Fruit fly (Drosophila melanogaster) whole organism, wandering third instar larva: Measurements from ENCODE around the gene crb.
A peak's percentile ranks its signal among the peaks of the same experiment; 100 is the strongest.

Experiments used
- Abd-B ChIP-seq: fragments of >200 bp; optimal IDR thresholded peaks from 2 replicates; lab custom pipeline; 2017; ENCODE audit warnings: missing biosample characterization, missing genetic modification characterization
- CG32264 ChIP-seq: fragments of 200-800 bp; sonication (Bioruptor generic); optimal IDR thresholded peaks from 2 replicates; lab custom pipeline; 2016; ENCODE audit warnings: missing biosample characterization, missing genetic modification characterization
- CG9705 ChIP-seq: fragments of 200-800 bp; sonication (Bioruptor generic); optimal IDR thresholded peaks from 2 replicates; lab custom pipeline; 2018; ENCODE audit warnings: missing biosample characterization, mild to moderate bottlenecking, missing genetic modification characterization
- CrebA ChIP-seq: fragments of 200-800 bp; sonication (Bioruptor generic); optimal IDR thresholded peaks from 2 replicates; lab custom pipeline; 2016; ENCODE audit warnings: missing biosample characterization, mild to moderate bottlenecking, missing genetic modification characterization, borderline replicate concordance
- Dfd ChIP-seq: fragments of >200 bp; optimal IDR thresholded peaks from 2 replicates; lab custom pipeline; 2017; ENCODE audit warnings: missing biosample characterization, missing genetic modification characterization
- Dif ChIP-seq: fragments of 200-275, 200-300 bp; sonication (Bioruptor generic); optimal IDR thresholded peaks from 2 replicates; lab custom pipeline; 2018; ENCODE audit warnings: missing biosample characterization, missing genetic modification characterization; ENCODE audit not compliant: partially characterized antibody
- HLH106 ChIP-seq: fragments of 200-800 bp; optimal IDR thresholded peaks from 3 replicates; lab custom pipeline; 2019; ENCODE audit warnings: missing biosample characterization, mild to moderate bottlenecking, missing genetic modification characterization, moderate library complexity
- Hnf4 ChIP-seq: fragments of 200-800 bp; sonication (Bioruptor generic); optimal IDR thresholded peaks from 2 replicates; lab custom pipeline; 2016; ENCODE audit warnings: missing biosample characterization, mild to moderate bottlenecking, missing genetic modification characterization
- Hr83 ChIP-seq: fragments of 200-300 bp; sonication (Bioruptor generic); optimal IDR thresholded peaks from 2 replicates; lab custom pipeline; 2016; ENCODE audit warnings: missing biosample characterization, mild to moderate bottlenecking, missing genetic modification characterization, moderate library complexity; ENCODE audit not compliant: poor library complexity, severe bottlenecking
- Jra ChIP-seq: sonication (Bioruptor generic); optimal IDR thresholded peaks from 2 replicates; lab custom pipeline; 2016; ENCODE audit warnings: missing biosample characterization, missing genetic modification characterization
- Mio ChIP-seq: sonication (Bioruptor generic); optimal IDR thresholded peaks from 2 replicates; lab custom pipeline; 2016; ENCODE audit warnings: missing biosample characterization, missing genetic modification characterization
- Myc ChIP-seq: fragments of >200 bp; optimal IDR thresholded peaks from 2 replicates; lab custom pipeline; 2017
- OdsH ChIP-seq: fragments of 200-800 bp; sonication (Bioruptor generic); optimal IDR thresholded peaks from 2 replicates; lab custom pipeline; 2016; ENCODE audit warnings: missing biosample characterization, mild to moderate bottlenecking, missing genetic modification characterization
- Rel ChIP-seq, 2 experiments: fragments of 200-800 bp; sonication (Bioruptor generic) in 1 of 2; optimal IDR thresholded peaks; 2 replicates in 1 of 2; 3 replicates in 1 of 2; lab custom pipeline; 2016 to 2019; ENCODE audit warnings: mild to moderate bottlenecking in 2 of 2, missing biosample characterization in 2 of 2, missing genetic modification characterization in 2 of 2, moderate library complexity in 1 of 2
- Sp1 ChIP-seq: fragments of 200-800 bp; sonication (Bioruptor generic); optimal IDR thresholded peaks from 3 replicates; lab custom pipeline; 2019; ENCODE audit warnings: missing biosample characterization, mild to moderate bottlenecking, missing genetic modification characterization, moderate library complexity
- Vsx2 ChIP-seq: fragments of 200-300, 225-300 bp; sonication (Bioruptor generic); optimal IDR thresholded peaks from 2 replicates; lab custom pipeline; 2018; ENCODE audit warnings: missing biosample characterization, missing genetic modification characterization; ENCODE audit not compliant: partially characterized antibody
- br ChIP-seq: fragments of 200-800 bp; sonication (Bioruptor generic); optimal IDR thresholded peaks from 2 replicates; lab custom pipeline; 2016; ENCODE audit warnings: missing biosample characterization, missing genetic modification characterization
- dl ChIP-seq, 2 experiments: fragments of 175-275, 200-275 bp in 1 of 2; fragments of 200-275 bp in 1 of 2; sonication (Bioruptor generic); optimal IDR thresholded peaks; lab custom pipeline; 2018; ENCODE audit warnings: mild to moderate bottlenecking in 2 of 2, missing biosample characterization in 2 of 2, missing genetic modification characterization in 2 of 2, moderate library complexity in 2 of 2; ENCODE audit not compliant: partially characterized antibody in 2 of 2, insufficient read depth in 1 of 2
- dmrt93B ChIP-seq: fragments of 200-800 bp; sonication (Bioruptor generic); optimal IDR thresholded peaks from 2 replicates; lab custom pipeline; 2018; ENCODE audit warnings: missing biosample characterization, mild to moderate bottlenecking, missing genetic modification characterization
- dsf ChIP-seq: sonication (Bioruptor generic); optimal IDR thresholded peaks from 2 replicates; lab custom pipeline; 2016; ENCODE audit warnings: missing biosample characterization, missing genetic modification characterization, borderline replicate concordance
- ey ChIP-seq: fragments of 200-800 bp; sonication (Bioruptor generic); optimal IDR thresholded peaks from 2 replicates; lab custom pipeline; 2016; ENCODE audit warnings: missing biosample characterization, missing genetic modification characterization
- foxo ChIP-seq, 2 experiments: fragments of 200-800 bp; sonication (Bioruptor generic); optimal IDR thresholded peaks; 2 replicates in 1 of 2; 3 replicates in 1 of 2; lab custom pipeline; 2016 to 2017; ENCODE audit warnings: missing biosample characterization in 2 of 2, missing genetic modification characterization in 2 of 2
- fru ChIP-seq: fragments of 200-800 bp; sonication (Bioruptor generic); optimal IDR thresholded peaks from 3 replicates; lab custom pipeline; 2016; ENCODE audit warnings: missing biosample characterization, mild to moderate bottlenecking, missing genetic modification characterization
- h ChIP-seq: fragments of 200-800 bp; sonication (Bioruptor generic); optimal IDR thresholded peaks from 3 replicates; lab custom pipeline; 2016; ENCODE audit warnings: missing biosample characterization, mild to moderate bottlenecking, missing genetic modification characterization
- lola ChIP-seq: fragments of >200 bp; optimal IDR thresholded peaks from 2 replicates; lab custom pipeline; 2017; ENCODE audit warnings: missing biosample characterization, missing genetic modification characterization
- psq ChIP-seq: fragments of 200-800 bp; sonication (Bioruptor generic); optimal IDR thresholded peaks from 3 replicates; lab custom pipeline; 2017; ENCODE audit warnings: missing biosample characterization, mild to moderate bottlenecking, missing genetic modification characterization, moderate library complexity
- rgr ChIP-seq: fragments of 200-800 bp; sonication (Bioruptor generic); optimal IDR thresholded peaks from 3 replicates; lab custom pipeline; 2016; ENCODE audit warnings: missing biosample characterization, mild to moderate bottlenecking, missing genetic modification characterization
- sage ChIP-seq: fragments of 200-800 bp; sonication (Bioruptor generic); optimal IDR thresholded peaks from 2 replicates; lab custom pipeline; 2016; ENCODE audit warnings: missing biosample characterization, mild to moderate bottlenecking, missing genetic modification characterization
- sv ChIP-seq: fragments of 200-800 bp; sonication (Bioruptor generic); optimal IDR thresholded peaks from 3 replicates; lab custom pipeline; 2016; ENCODE audit warnings: missing biosample characterization, missing genetic modification characterization

Gene crb

dm6 chr3R:24285423-24285822 is 9.5 kb upstream of the crb start:
- TF ChIP-seq Abd-B (GFP tag; lab: Kevin White, UChicago) (no peak), Mio (GFP tag; lab: Kevin White, UChicago) (no peak), Myc (lab: Kevin White, UChicago) (no peak), sage (GFP tag; lab: Kevin White, UChicago) (no peak), HLH106 (no peak), dl (GFP tag; optimal IDR thresholded peaks at IDR 0.05; lab: Kevin White, UChicago; ENCODE audit: insufficient read depth in 1 of 2, partially characterized antibody in 2 of 2) (no peak), dmrt93B (no peak), Dif (GFP tag; lab: Kevin White, UChicago) (no peak)

dm6 chr3R:24287157-24287556 is 7.7 kb upstream of the crb start:
- TF ChIP-seq sage (GFP tag; lab: Kevin White, UChicago) (no peak), Hnf4 (GFP tag; lab: Kevin White, UChicago) (peak; percentile 27), CG32264 (GFP tag; lab: Kevin White, UChicago) (no peak)

dm6 chr3R:24289768-24290349 is 5.0 kb upstream of the crb start, which contains the start of the genes CG34290 and Uck:
TSS of gene CG34290 (minus strand) at chr3R:24289818.
TSS of gene Uck (plus strand) at chr3R:24290172.
- TF ChIP-seq sv (GFP tag; lab: Kevin White, UChicago) = peak; percentile 54
- peak; percentile 72 for TF ChIP-seq Sp1 (GFP tag; lab: Kevin White, UChicago)
- TF ChIP-seq h (GFP tag; lab: Kevin White, UChicago) = peak; percentile 70
- TF ChIP-seq fru = no peak
- peak; percentile 52 for TF ChIP-seq Hnf4 (GFP tag; lab: Kevin White, UChicago)
- TF ChIP-seq dsf (GFP tag; lab: Kevin White, UChicago) = peak; percentile 2
- no peak for TF ChIP-seq Rel (GFP tag; optimal IDR thresholded peaks at IDR 0.05; lab: Kevin White, UChicago)
- TF ChIP-seq Rel (tag; optimal IDR thresholded peaks at IDR 0.05; lab: Kevin White, UChicago) = peak; percentile 65
- peak; percentile 10 for TF ChIP-seq sage (GFP tag; lab: Kevin White, UChicago)
- peak; percentile 63 for TF ChIP-seq OdsH
- TF ChIP-seq foxo (GFP tag; optimal IDR thresholded peaks at IDR 0.05; lab: Kevin White, UChicago) = peak in 1 of 2 experiments; percentile 59
- TF ChIP-seq HLH106 = peak; percentile 69
- no peak for TF ChIP-seq Dfd
- peak; percentile 87 for TF ChIP-seq CG9705 (GFP tag; lab: Kevin White, UChicago)
- TF ChIP-seq CrebA = no peak
- peak; percentile 54 for TF ChIP-seq Hr83 (GFP tag; lab: Kevin White, UChicago)
- TF ChIP-seq rgr (GFP tag; lab: Kevin White, UChicago) = peak; percentile 88
- TF ChIP-seq Jra (GFP tag; lab: Kevin White, UChicago) = no peak
- peak; percentile 25 for TF ChIP-seq ey
- peak; percentile 5 for TF ChIP-seq psq
- TF ChIP-seq br (GFP tag; lab: Kevin White, UChicago) = peak; percentile 77
- peak; percentile 98 for TF ChIP-seq Vsx2 (GFP tag; lab: Kevin White, UChicago)
- TF ChIP-seq CG32264 (GFP tag; lab: Kevin White, UChicago) = no peak
- peak; percentile 75 for TF ChIP-seq dmrt93B

dm6 chr3R:24293171-24293570 is 1.7 kb upstream of the crb start:
- no peak for TF ChIP-seq br (GFP tag; lab: Kevin White, UChicago)
- no peak for TF ChIP-seq Rel (GFP tag; optimal IDR thresholded peaks at IDR 0.05; lab: Kevin White, UChicago)
- TF ChIP-seq Rel (tag; optimal IDR thresholded peaks at IDR 0.05; lab: Kevin White, UChicago) = no peak
- no peak for TF ChIP-seq fru
- TF ChIP-seq CG9705 (GFP tag; lab: Kevin White, UChicago) = no peak
- no peak for TF ChIP-seq Jra (GFP tag; lab: Kevin White, UChicago)
- no peak for TF ChIP-seq Dif (GFP tag; lab: Kevin White, UChicago)
- no peak for TF ChIP-seq dsf (GFP tag; lab: Kevin White, UChicago)
- no peak for TF ChIP-seq Vsx2 (GFP tag; lab: Kevin White, UChicago)
- no peak for TF ChIP-seq CG32264 (GFP tag; lab: Kevin White, UChicago)
- TF ChIP-seq Hr83 (GFP tag; lab: Kevin White, UChicago) = no peak
- TF ChIP-seq rgr (GFP tag; lab: Kevin White, UChicago) = no peak
- no peak for TF ChIP-seq lola (GFP tag; lab: Kevin White, UChicago)
- TF ChIP-seq dl (GFP tag; optimal IDR thresholded peaks at IDR 0.05; lab: Kevin White, UChicago; ENCODE audit: insufficient read depth in 1 of 2, partially characterized antibody in 2 of 2) = no peak
- no peak for TF ChIP-seq Sp1 (GFP tag; lab: Kevin White, UChicago)
- TF ChIP-seq, all 38 proteins: peak for 0
